Worm (Caenorhabditis elegans) whole organism, L4 larva: ENCODE measurements around the gene ida-1.
A peak's percentile ranks its signal among the peaks of the same experiment; 100 is the strongest.

Experiments
- D1046.2 ChIP-seq: fragments of 200-800 bp; sonication (Bioruptor generic); IDR thresholded peaks from 2 replicates; pipeline ENCODE4 v1.3.6; 2022; ENCODE audit warnings: missing genetic modification characterization, missing compliant biosample characterization
- F10B5.3 ChIP-seq: sonication (generic microtip); optimal IDR thresholded peaks from 2 replicates; lab custom pipeline; 2016; ENCODE audit warnings: mild to moderate bottlenecking, missing genetic modification characterization, missing compliant biosample characterization
- F26F4.8 ChIP-seq: fragments of 200-800 bp; sonication (Bioruptor generic); conservative IDR thresholded peaks from 2 replicates; pipeline ENCODE4 v1.3.6; 2022; ENCODE audit warnings: missing genetic modification characterization, missing compliant biosample characterization
- F37D6.2 ChIP-seq: sonication (generic microtip); optimal IDR thresholded peaks from 2 replicates; lab custom pipeline; 2016; ENCODE audit warnings: mild to moderate bottlenecking, missing genetic modification characterization, missing compliant biosample characterization
- R02D3.7 ChIP-seq: fragments of 150-350 bp; sonication (generic microtip); optimal IDR thresholded peaks from 3 replicates; lab custom pipeline; 2014; ENCODE audit warnings: missing biosample characterization, missing genetic modification characterization
- Y105C5A.15 ChIP-seq: fragments of 200-800 bp; sonication (Bioruptor generic); IDR thresholded peaks from 2 replicates; pipeline ENCODE4 v1.3.6; 2022; ENCODE audit warnings: missing genetic modification characterization, missing compliant biosample characterization
- Y5F2A.4 ChIP-seq: fragments of 200-800 bp; sonication (Bioruptor generic); optimal IDR thresholded peaks from 2 replicates; lab custom pipeline; 2018; ENCODE audit warnings: mild to moderate bottlenecking, missing genetic modification characterization, missing compliant biosample characterization
- Y75B8A.6 ChIP-seq: fragments of 200-800 bp; sonication (Bioruptor generic); IDR thresholded peaks from 2 replicates; pipeline ENCODE4 v1.3.6; 2022; ENCODE audit warnings: missing genetic modification reagents, missing genetic modification characterization, missing compliant biosample characterization
- ZK337.2 ChIP-seq: fragments of 200-800 bp; sonication (Bioruptor generic); IDR thresholded peaks from 2 replicates; pipeline ENCODE4 v1.3.6; 2022; ENCODE audit warnings: missing genetic modification reagents, missing genetic modification characterization, missing compliant biosample characterization
- aha-1 ChIP-seq: fragments of 150-350 bp; peaks from one replicate; lab custom pipeline; 2014; ENCODE audit warnings: missing biosample characterization, missing genetic modification characterization
- ama-1 ChIP-seq: fragments of 150-350 bp; optimal IDR thresholded peaks from 2 replicates; lab custom pipeline; 2014; ENCODE audit warnings: inconsistent platforms, mixed read lengths
- ceh-20 ChIP-seq: fragments of 200-800 bp; sonication (Bioruptor generic); IDR thresholded peaks from 2 replicates; pipeline ENCODE4 v1.3.6; 2022; ENCODE audit warnings: missing genetic modification reagents, missing genetic modification characterization, missing compliant biosample characterization
- ceh-44 ChIP-seq: fragments of 200-800 bp; sonication (Bioruptor generic); IDR thresholded peaks from 2 replicates; pipeline ENCODE4 v1.3.6; 2022; ENCODE audit warnings: missing genetic modification reagents, missing genetic modification characterization, missing compliant biosample characterization
- ctbp-1 ChIP-seq: fragments of 200-800 bp; sonication (Bioruptor generic); IDR thresholded peaks from 2 replicates; pipeline ENCODE4 v1.3.6; 2022; ENCODE audit warnings: missing genetic modification reagents, missing genetic modification characterization, missing compliant biosample characterization
- daf-16 ChIP-seq, 3 experiments: sonication (generic microtip); optimal IDR thresholded peaks; 2 replicates each; lab custom pipeline; 2016 to 2017; ENCODE audit warnings: missing genetic modification characterization in 3 of 3, missing genetic modification reagents in 3 of 3, mild to moderate bottlenecking in 2 of 3, missing compliant biosample characterization in 2 of 3, missing biosample characterization in 1 of 3, moderate library complexity in 1 of 3
- dmd-8 ChIP-seq: fragments of 200-800 bp; sonication (Bioruptor generic); IDR thresholded peaks from 2 replicates; pipeline ENCODE4 v1.3.6; 2022; ENCODE audit warnings: missing genetic modification characterization, missing compliant biosample characterization
- dmd-9 ChIP-seq: fragments of 200-800 bp; sonication (Bioruptor generic); IDR thresholded peaks from 2 replicates; pipeline ENCODE4 v1.3.6; 2022; ENCODE audit warnings: missing genetic modification reagents, missing genetic modification characterization, missing compliant biosample characterization
- dpl-1 ChIP-seq: fragments of 150-350 bp; optimal IDR thresholded peaks from 2 replicates; lab custom pipeline; 2014; ENCODE audit warnings: missing biosample characterization, missing genetic modification reagents, missing genetic modification characterization
- dve-1 ChIP-seq: sonication (generic microtip); optimal IDR thresholded peaks from 2 replicates; lab custom pipeline; 2017; ENCODE audit warnings: antibody characterized with exemption, mild to moderate bottlenecking, missing genetic modification characterization, missing compliant biosample characterization; ENCODE audit not compliant: insufficient read depth
- egl-43 ChIP-seq: fragments of 200-800 bp; sonication (Bioruptor generic); IDR thresholded peaks from 2 replicates; pipeline ENCODE4 v1.3.6; 2022; ENCODE audit warnings: missing genetic modification reagents, missing genetic modification characterization, missing compliant biosample characterization
- fkh-10 ChIP-seq: fragments of 150-350 bp; optimal IDR thresholded peaks from 2 replicates; lab custom pipeline; 2014; ENCODE audit warnings: missing biosample characterization, missing genetic modification reagents, missing genetic modification characterization
- hlh-11 ChIP-seq: fragments of 200-800 bp; sonication (Bioruptor generic); optimal IDR thresholded peaks from 2 replicates; lab custom pipeline; 2018; ENCODE audit warnings: mild to moderate bottlenecking, missing genetic modification characterization, missing compliant biosample characterization
- hmg-1.1 ChIP-seq: fragments of 200-800 bp; sonication (Bioruptor generic); IDR thresholded peaks from 2 replicates; pipeline ENCODE4 v1.3.6; 2022; ENCODE audit warnings: missing genetic modification reagents, missing genetic modification characterization, missing compliant biosample characterization
- lin-29 ChIP-seq: fragments of 200-800 bp; sonication (Bioruptor generic); IDR thresholded peaks from 2 replicates; pipeline ENCODE4 v1.3.6; 2022; ENCODE audit warnings: missing genetic modification reagents, missing genetic modification characterization, missing compliant biosample characterization
- lsy-2 ChIP-seq, 2 experiments: fragments of 150-350 bp in 1 of 2; sonication (generic microtip) in 1 of 2; optimal IDR thresholded peaks; 2 replicates each; lab custom pipeline; 2014 to 2017; ENCODE audit warnings: missing biosample characterization in 2 of 2, missing genetic modification characterization in 2 of 2
- madf-9 ChIP-seq: fragments of 200-800 bp; sonication (Bioruptor generic); conservative IDR thresholded peaks from 2 replicates; pipeline ENCODE4 v1.3.6; 2022; ENCODE audit warnings: missing genetic modification reagents, missing genetic modification characterization, missing compliant biosample characterization
- mep-1 ChIP-seq: fragments of 150-350 bp; sonication (generic microtip); optimal IDR thresholded peaks from 3 replicates; lab custom pipeline; 2014; ENCODE audit warnings: missing biosample characterization, missing genetic modification characterization
- mxl-2 ChIP-seq: fragments of 200-800 bp; sonication (Bioruptor generic); conservative IDR thresholded peaks from 2 replicates; pipeline ENCODE4 v1.3.6; 2022; ENCODE audit warnings: missing genetic modification reagents, missing genetic modification characterization, missing compliant biosample characterization
- nhr-102 ChIP-seq: sonication (generic microtip); optimal IDR thresholded peaks from 2 replicates; lab custom pipeline; 2016; ENCODE audit warnings: mild to moderate bottlenecking, missing genetic modification characterization, moderate library complexity, missing compliant biosample characterization
- nhr-11 ChIP-seq: fragments of 150-350 bp; optimal IDR thresholded peaks from 2 replicates; lab custom pipeline; 2014; ENCODE audit warnings: missing biosample characterization, missing genetic modification characterization
- nhr-111 ChIP-seq: fragments of 200-800 bp; sonication (Bioruptor generic); optimal IDR thresholded peaks from 2 replicates; lab custom pipeline; 2018; ENCODE audit warnings: mild to moderate bottlenecking, missing genetic modification characterization, missing compliant biosample characterization
- nhr-41 ChIP-seq: fragments of 200-800 bp; sonication (Bioruptor generic); IDR thresholded peaks from 2 replicates; pipeline ENCODE4 v1.3.6; 2022; ENCODE audit warnings: missing genetic modification reagents, missing genetic modification characterization, missing compliant biosample characterization
- nhr-48 ChIP-seq: sonication (generic microtip); optimal IDR thresholded peaks from 2 replicates; lab custom pipeline; 2016; ENCODE audit warnings: mild to moderate bottlenecking, missing genetic modification characterization, missing compliant biosample characterization
- nhr-76 ChIP-seq: fragments of 150-350 bp; optimal IDR thresholded peaks from 2 replicates; lab custom pipeline; 2014; ENCODE audit warnings: missing biosample characterization, missing genetic modification characterization
- rbr-2 ChIP-seq: sonication (generic microtip); optimal IDR thresholded peaks from 2 replicates; lab custom pipeline; 2016; ENCODE audit warnings: missing genotype, missing genetic modification characterization, missing compliant biosample characterization
- saeg-2 ChIP-seq: fragments of 200-800 bp; sonication (Bioruptor generic); IDR thresholded peaks from 2 replicates; pipeline ENCODE4 v1.3.6; 2022; ENCODE audit warnings: missing genetic modification reagents, missing genetic modification characterization, missing compliant biosample characterization
- set-16 ChIP-seq: fragments of 200-800 bp; sonication (Bioruptor generic); IDR thresholded peaks from 2 replicates; pipeline ENCODE4 v1.3.6; 2022; ENCODE audit warnings: missing genetic modification reagents, missing genetic modification characterization, missing compliant biosample characterization
- snpc-1.2 ChIP-seq: fragments of 200-800 bp; sonication (Bioruptor generic); IDR thresholded peaks from 2 replicates; pipeline ENCODE4 v1.3.6; 2022; ENCODE audit warnings: missing genetic modification reagents, missing genetic modification characterization, missing compliant biosample characterization
- snpc-4 ChIP-seq: fragments of 150-350 bp; optimal IDR thresholded peaks from 2 replicates; lab custom pipeline; 2014; ENCODE audit warnings: missing biosample characterization, missing genetic modification characterization
- tag-97 ChIP-seq: fragments of 200-800 bp; sonication (Bioruptor generic); IDR thresholded peaks from 2 replicates; pipeline ENCODE4 v1.3.6; 2022; ENCODE audit warnings: missing genetic modification characterization, missing compliant biosample characterization
- tra-1 ChIP-seq: fragments of 200-800 bp; sonication (Bioruptor generic); IDR thresholded peaks from 2 replicates; pipeline ENCODE4 v1.3.6; 2022; ENCODE audit warnings: missing genetic modification reagents, missing genetic modification characterization, missing compliant biosample characterization
- unc-130 ChIP-seq: sonication (generic microtip); optimal IDR thresholded peaks from 2 replicates; lab custom pipeline; 2016; ENCODE audit warnings: missing genetic modification reagents, missing genetic modification characterization, missing compliant biosample characterization
- unc-39 ChIP-seq: sonication (generic microtip); optimal IDR thresholded peaks from 2 replicates; lab custom pipeline; 2017; ENCODE audit warnings: missing biosample characterization, missing genetic modification characterization
- unc-62 ChIP-seq, 3 experiments: fragments of 150-350 bp in 1 of 3; sonication (generic microtip); optimal IDR thresholded peaks in 2 of 3; peaks in 1 of 3; 1 replicate in 1 of 3; 2 replicates in 2 of 3; lab custom pipeline; 2014 to 2017; ENCODE audit warnings: missing biosample characterization in 3 of 3, missing genetic modification characterization in 3 of 3, missing genetic modification reagents in 3 of 3, missing genotype in 1 of 3
- zfp-2 ChIP-seq: sonication (generic microtip); optimal IDR thresholded peaks from 2 replicates; lab custom pipeline; 2016; ENCODE audit warnings: mild to moderate bottlenecking, missing genetic modification characterization, missing compliant biosample characterization
- zfp-3 ChIP-seq: fragments of 200-800 bp; sonication (Bioruptor generic); conservative IDR thresholded peaks from 2 replicates; pipeline ENCODE4 v1.3.6; 2022; ENCODE audit warnings: missing genetic modification reagents, missing genetic modification characterization, missing compliant biosample characterization

ida-1 gene

DNA sequence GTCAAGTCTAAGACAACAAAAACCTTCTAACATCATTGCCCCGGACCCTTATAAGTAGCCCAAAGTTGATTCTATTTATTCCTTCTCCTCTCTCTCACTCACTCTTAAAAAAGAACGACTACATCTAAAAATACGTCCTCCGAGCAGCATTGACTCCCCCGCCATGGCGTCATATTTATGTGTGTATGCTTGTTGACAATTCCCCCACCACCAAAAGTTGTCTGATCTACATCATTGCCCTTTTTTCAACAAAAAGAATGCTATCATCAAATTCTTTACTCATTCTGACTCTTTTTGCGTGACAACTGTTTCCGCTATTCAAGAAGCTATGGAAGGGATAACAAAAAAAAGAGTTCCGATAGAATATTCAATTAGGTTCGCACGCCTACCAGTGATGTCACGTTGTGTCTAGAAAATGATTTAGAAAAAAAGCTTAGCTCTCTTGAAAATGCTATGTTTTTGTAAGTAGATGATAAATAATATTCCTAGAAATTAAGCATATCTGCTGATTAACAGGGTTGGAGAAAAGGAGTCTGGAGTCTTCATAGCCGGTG, 2.2 kb downstream of the ida-1 start (continued):
- TF ChIP-seq nhr-41 (GFP tag; lab: Robert Waterston, UW) = no peak
- TF ChIP-seq Y105C5A.15 = no peak
- no peak for TF ChIP-seq egl-43
- no peak for TF ChIP-seq F10B5.3 (tag; lab: Kevin White, UChicago)
- TF ChIP-seq R02D3.7 (tag; lab: Kevin White, UChicago) = no peak
- no peak for TF ChIP-seq Y75B8A.6 (GFP tag; lab: Robert Waterston, UW)
- no peak for TF ChIP-seq nhr-76 (tag; lab: Kevin White, UChicago)
- no peak for TF ChIP-seq snpc-4 (tag; lab: Kevin White, UChicago)
- peak; percentile 21; the same call in 1 of the 2 replicates for TF ChIP-seq ctbp-1

DNA sequence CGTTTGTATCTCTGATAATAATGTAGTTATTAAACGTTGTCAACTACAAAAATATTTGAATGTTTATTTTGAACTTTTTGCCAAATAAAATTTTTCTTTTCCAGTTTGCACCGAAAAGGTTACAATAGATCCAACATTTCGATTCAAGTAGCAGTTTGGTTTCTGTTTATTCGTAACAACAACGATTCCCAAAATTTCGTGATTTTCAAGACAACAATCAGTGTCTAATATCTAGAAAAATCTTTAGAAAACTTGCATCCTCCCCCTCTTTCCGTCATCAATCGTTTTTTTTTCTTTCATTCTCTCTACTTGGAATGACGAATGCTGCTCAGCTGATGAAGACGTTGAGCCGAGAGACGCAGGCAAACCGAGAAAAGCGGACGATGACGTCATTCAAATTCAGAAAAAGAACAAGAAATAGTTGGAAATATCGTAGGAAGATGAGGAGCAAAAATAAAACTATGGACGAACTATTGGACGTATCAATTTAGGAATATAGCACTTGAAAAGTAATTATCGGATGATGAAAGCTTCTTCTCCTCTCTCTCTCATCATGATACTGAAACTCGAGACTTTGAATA, 3.3 kb downstream of the ida-1 start:
- TF ChIP-seq nhr-48 (no peak), F26F4.8 (no peak), lsy-2 (tag; optimal IDR thresholded peaks at IDR 0.05; lab: Kevin White, UChicago) (peak; percentile 58 to 66), tag-97 (no peak), aha-1 (peak; percentile 98), nhr-102 (tag; lab: Kevin White, UChicago) (no peak), ceh-44 (no peak), D1046.2 (GFP tag; lab: Robert Waterston, UW) (no peak), tra-1 (GFP tag; lab: Robert Waterston, UW) (0 out of 2 replicates have a peak, but pooled peaks have one; percentile 11), snpc-1.2 (GFP tag; lab: Robert Waterston, UW) (no peak), egl-43 (0 out of 2 replicates have a peak, but pooled peaks have one; percentile 29), Y105C5A.15 (no peak), dmd-8 (GFP tag; lab: Robert Waterston, UW) (no peak), unc-39 (no peak), ceh-20 (GFP tag; lab: Robert Waterston, UW) (peak; percentile 70; the same call in 1 of the 2 replicates), madf-9 (GFP tag; lab: Robert Waterston, UW) (no peak), ZK337.2 (GFP tag; lab: Robert Waterston, UW) (no peak), hmg-1.1 (GFP tag; lab: Robert Waterston, UW) (peak; percentile 44; the same call in 1 of the 2 replicates), mep-1 (peak; percentile 59), set-16 (GFP tag; lab: Robert Waterston, UW) (no peak), R02D3.7 (tag; lab: Kevin White, UChicago) (no peak), unc-62 (GFP tag; optimal IDR thresholded peaks at IDR 0.05 in 1 of 2; lab: Kevin White, UChicago) (peak in 1 of 2 experiments; percentile 99), unc-62 (tag; optimal IDR thresholded peaks at IDR 0.05; lab: Kevin White, UChicago) (no peak), rbr-2 (tag; lab: Kevin White, UChicago) (peak; percentile 61), fkh-10 (peak; percentile 85), nhr-11 (tag; lab: Kevin White, UChicago) (peak; percentile 58), daf-16 (GFP tag; optimal IDR thresholded peaks at IDR 0.05; lab: Kevin White, UChicago) (no peak), daf-16 (tag; optimal IDR thresholded peaks at IDR 0.05; lab: Kevin White, UChicago) (no peak), zfp-2 (tag; lab: Kevin White, UChicago) (no peak), ama-1 (lab: Kevin White, UChicago) (no peak), Y5F2A.4 (GFP tag; lab: Kevin White, UChicago) (no peak), dve-1 (tag; lab: Kevin White, UChicago) (no peak), mxl-2 (GFP tag; lab: Robert Waterston, UW) (no peak), unc-130 (no peak), saeg-2 (GFP tag; lab: Robert Waterston, UW) (0 out of 2 replicates have a peak, but pooled peaks have one; percentile 31), dpl-1 (GFP tag; lab: Kevin White, UChicago) (peak; percentile 21), nhr-111 (GFP tag; lab: Kevin White, UChicago) (no peak), ctbp-1 (peak; percentile 84), lin-29 (GFP tag; lab: Robert Waterston, UW) (no peak), hlh-11 (tag; lab: Kevin White, UChicago) (peak; percentile 64), zfp-3 (GFP tag; lab: Robert Waterston, UW) (0 out of 2 replicates have a peak, but pooled peaks have one; percentile 28), F37D6.2 (tag; lab: Kevin White, UChicago) (peak; percentile 44), dmd-9 (GFP tag; lab: Robert Waterston, UW) (no peak), nhr-41 (GFP tag; lab: Robert Waterston, UW) (no peak)
